Fruit fly (Drosophila melanogaster) whole organism, embryonic: ENCODE measurements around the gene CG15461.

ENCODE experiments used
- Atf-2 ChIP-seq: fragments of 200-800 bp; sonication (Bioruptor generic); optimal IDR thresholded peaks from 2 replicates; lab custom pipeline; 2016; ENCODE audit warnings: missing biosample characterization, missing genetic modification characterization
- Awh ChIP-seq: fragments of 200-800 bp; sonication (Bioruptor generic); IDR thresholded peaks from 2 replicates; pipeline ENCODE4, ENCODE4 v1.3.6; 2022; ENCODE audit warnings: missing biosample characterization, missing genetic modification characterization
- CG14667 ChIP-seq: fragments of 200-800 bp; sonication (Bioruptor generic); IDR thresholded peaks from 2 replicates; pipeline ENCODE4 v1.3.6; 2022; ENCODE audit warnings: missing biosample characterization, missing genetic modification characterization
- CG14710 ChIP-seq: fragments of 200-800 bp; sonication (Bioruptor generic); optimal IDR thresholded peaks from 3 replicates; lab custom pipeline; 2019; ENCODE audit warnings: missing biosample characterization, mild to moderate bottlenecking, missing genetic modification characterization, moderate library complexity
- CG17802 ChIP-seq: fragments of 200-800 bp; sonication (Bioruptor generic); optimal IDR thresholded peaks from 2 replicates; lab custom pipeline; 2018; ENCODE audit warnings: missing biosample characterization, mild to moderate bottlenecking, missing genetic modification characterization, moderate library complexity
- CG2678 ChIP-seq: fragments of 200-800 bp; sonication (Bioruptor generic); optimal IDR thresholded peaks from 3 replicates; lab custom pipeline; 2019; ENCODE audit warnings: missing biosample characterization, mild to moderate bottlenecking, missing genetic modification characterization, moderate library complexity
- CG30403 ChIP-seq: fragments of 200-800 bp; sonication (Bioruptor generic); optimal IDR thresholded peaks from 3 replicates; lab custom pipeline; 2016; ENCODE audit warnings: missing biosample characterization, missing genetic modification characterization
- CG32772 ChIP-seq: fragments of 200-800 bp; sonication (Bioruptor generic); IDR thresholded peaks from 2 replicates; pipeline ENCODE4 v1.3.6; 2022; ENCODE audit warnings: missing biosample characterization, missing genetic modification characterization
- CG33213 ChIP-seq: fragments of 200-800 bp; sonication (Bioruptor generic); optimal IDR thresholded peaks from 3 replicates; lab custom pipeline; 2016; ENCODE audit warnings: missing biosample characterization, missing genetic modification characterization
- CG3726 ChIP-seq: fragments of 200-800 bp; sonication (Bioruptor generic); IDR thresholded peaks from 3 replicates; pipeline ENCODE4, ENCODE4 v1.3.6; 2022; ENCODE audit warnings: missing biosample characterization, missing genetic modification characterization
- CG3838 ChIP-seq: fragments of 200-800 bp; sonication (Bioruptor generic); optimal IDR thresholded peaks from 3 replicates; lab custom pipeline; 2016; ENCODE audit warnings: missing biosample characterization, missing genetic modification characterization
- CG5245 ChIP-seq: fragments of 200-800 bp; sonication (Bioruptor generic); optimal IDR thresholded peaks from 3 replicates; lab custom pipeline; 2016; ENCODE audit warnings: missing biosample characterization, missing genetic modification characterization
- CG6791 ChIP-seq: fragments of 200-800 bp; sonication (Bioruptor generic); IDR thresholded peaks from 3 replicates; pipeline ENCODE4 v1.3.6; 2022; ENCODE audit warnings: missing biosample characterization, missing genetic modification characterization; ENCODE audit not compliant: partially characterized antibody
- CG7271 ChIP-seq: fragments of 200-800 bp; sonication (Bioruptor generic); optimal IDR thresholded peaks from 2 replicates; lab custom pipeline; 2018; ENCODE audit warnings: missing biosample characterization, mild to moderate bottlenecking, missing genetic modification characterization, moderate library complexity
- CG9215 ChIP-seq: fragments of 200-800 bp; sonication (Bioruptor generic); IDR thresholded peaks from 2 replicates; pipeline ENCODE4 v1.3.6; 2022; ENCODE audit warnings: missing biosample characterization, missing genetic modification characterization
- CG9727 ChIP-seq: fragments of 200-800 bp; sonication (Bioruptor generic); optimal IDR thresholded peaks from 3 replicates; lab custom pipeline; 2017; ENCODE audit warnings: missing biosample characterization, mild to moderate bottlenecking, missing genetic modification characterization
- CHES-1-like ChIP-seq: fragments of 200-800 bp; sonication (Bioruptor generic); optimal IDR thresholded peaks from 2 replicates; lab custom pipeline; 2016; ENCODE audit warnings: missing biosample characterization, missing genetic modification characterization
- CrebB ChIP-seq: fragments of 200-800 bp; sonication (Bioruptor generic); optimal IDR thresholded peaks from 3 replicates; lab custom pipeline; 2018; ENCODE audit warnings: missing biosample characterization, mild to moderate bottlenecking, missing genetic modification characterization
- Doc3 ChIP-seq: fragments of 200-800 bp; sonication (Bioruptor generic); IDR thresholded peaks from 3 replicates; pipeline ENCODE4 v1.3.6; 2022; ENCODE audit warnings: missing biosample characterization, missing genetic modification characterization; ENCODE audit not compliant: partially characterized antibody
- ERR ChIP-seq: fragments of 200-800 bp; sonication (Bioruptor generic); optimal IDR thresholded peaks from 2 replicates; lab custom pipeline; 2016; ENCODE audit warnings: missing biosample characterization, missing genetic modification characterization
- HLHmδ ChIP-seq: fragments of 200-800 bp; sonication (Bioruptor generic); optimal IDR thresholded peaks from 2 replicates; lab custom pipeline; 2018; ENCODE audit warnings: missing biosample characterization, mild to moderate bottlenecking, missing genetic modification characterization, moderate library complexity
- Mes4 ChIP-seq: fragments of 200-800 bp; sonication (Bioruptor generic); optimal IDR thresholded peaks from 2 replicates; lab custom pipeline; 2016; ENCODE audit warnings: missing biosample characterization, missing genetic modification characterization
- Pdp1 ChIP-seq, 2 experiments: fragments of 200-800 bp; sonication (Bioruptor generic); optimal IDR thresholded peaks; 3 replicates each; lab custom pipeline; 2016; ENCODE audit warnings: missing biosample characterization in 2 of 2, missing genetic modification characterization in 2 of 2, mild to moderate bottlenecking in 1 of 2, moderate library complexity in 1 of 2
- Scr ChIP-seq: fragments of 200-800 bp; sonication (Bioruptor generic); IDR thresholded peaks from 2 replicates; pipeline ENCODE4 v1.3.6; 2022; ENCODE audit warnings: missing biosample characterization, missing genetic modification characterization; ENCODE audit not compliant: partially characterized antibody
- Xrp1 ChIP-seq: fragments of 200-800 bp; sonication (Bioruptor generic); IDR thresholded peaks from 2 replicates; pipeline ENCODE4 v1.3.6; 2022; ENCODE audit warnings: missing biosample characterization, missing genetic modification characterization
- al ChIP-seq: fragments of 200-800 bp; sonication (Bioruptor generic); IDR thresholded peaks from 2 replicates; pipeline ENCODE4 v1.3.6; 2022; ENCODE audit warnings: missing biosample characterization, missing genetic modification characterization
- ara ChIP-seq: fragments of 200-800 bp; sonication (Bioruptor generic); IDR thresholded peaks from 2 replicates; pipeline ENCODE4 v1.3.6; 2022; ENCODE audit warnings: missing biosample characterization, missing genetic modification characterization
- ash1 ChIP-seq: fragments of 200-800 bp; sonication (Bioruptor generic); optimal IDR thresholded peaks from 2 replicates; lab custom pipeline; 2018; ENCODE audit warnings: missing biosample characterization, mild to moderate bottlenecking, missing genetic modification characterization
- bbx ChIP-seq: fragments of 200-800 bp; sonication (Bioruptor generic); IDR thresholded peaks from 2 replicates; pipeline ENCODE4 v1.3.6; 2022; ENCODE audit warnings: missing biosample characterization, missing genetic modification characterization; ENCODE audit not compliant: partially characterized antibody
- caup ChIP-seq: fragments of 200-800 bp; sonication (Bioruptor generic); optimal IDR thresholded peaks from 3 replicates; lab custom pipeline; 2017; ENCODE audit warnings: missing biosample characterization, mild to moderate bottlenecking, missing genetic modification characterization, moderate library complexity; ENCODE audit not compliant: severe bottlenecking
- corto ChIP-seq: fragments of 200-800 bp; sonication (Bioruptor generic); optimal IDR thresholded peaks from 2 replicates; lab custom pipeline; 2016; ENCODE audit warnings: missing biosample characterization, mild to moderate bottlenecking, missing genetic modification characterization, moderate library complexity
- dmrt99B ChIP-seq: fragments of 200-800 bp; sonication (Bioruptor generic); optimal IDR thresholded peaks from 2 replicates; lab custom pipeline; 2018; ENCODE audit warnings: missing biosample characterization, mild to moderate bottlenecking, missing genetic modification characterization, moderate library complexity
- eve ChIP-seq, 2 experiments: fragments of >200 bp; optimal IDR thresholded peaks; 2 replicates each; lab custom pipeline; 2017; ENCODE audit warnings: missing biosample characterization in 2 of 2, missing genetic modification characterization in 2 of 2
- fd96Cb ChIP-seq: fragments of 200-800 bp; sonication (Bioruptor generic); optimal IDR thresholded peaks from 2 replicates; lab custom pipeline; 2018; ENCODE audit warnings: missing biosample characterization, mild to moderate bottlenecking, missing genetic modification characterization, moderate library complexity
- ham ChIP-seq: fragments of 200-800 bp; sonication (Bioruptor generic); IDR thresholded peaks from 2 replicates; pipeline ENCODE4 v1.3.6; 2022; ENCODE audit warnings: missing biosample characterization, missing genetic modification characterization
- hbn ChIP-seq: fragments of 200-800 bp; sonication (Bioruptor generic); IDR thresholded peaks from 2 replicates; pipeline ENCODE4 v1.3.6; 2022; ENCODE audit warnings: missing biosample characterization, missing genetic modification characterization; ENCODE audit not compliant: partially characterized antibody
- insv ChIP-seq, 2 experiments: fragments of 200-800 bp; sonication (Bioruptor generic); optimal IDR thresholded peaks; 3 replicates each; lab custom pipeline; 2016 to 2018; ENCODE audit warnings: missing biosample characterization in 2 of 2, missing genetic modification characterization in 2 of 2
- kah ChIP-seq: fragments of 200-800 bp; sonication (Bioruptor generic); optimal IDR thresholded peaks from 2 replicates; lab custom pipeline; 2018; ENCODE audit warnings: missing biosample characterization, mild to moderate bottlenecking, missing genetic modification characterization
- lbe ChIP-seq: fragments of 200-800 bp; sonication (Bioruptor generic); optimal IDR thresholded peaks from 2 replicates; lab custom pipeline; 2016; ENCODE audit warnings: missing biosample characterization, mild to moderate bottlenecking, missing genetic modification characterization
- nmo ChIP-seq: fragments of 200-800 bp; sonication (Bioruptor generic); optimal IDR thresholded peaks from 2 replicates; lab custom pipeline; 2018; ENCODE audit warnings: missing biosample characterization, mild to moderate bottlenecking, missing genetic modification characterization, moderate library complexity
- phol ChIP-seq: fragments of 200-800 bp; sonication (Bioruptor generic); optimal IDR thresholded peaks from 3 replicates; lab custom pipeline; 2018; ENCODE audit warnings: missing biosample characterization, mild to moderate bottlenecking, missing genetic modification characterization, moderate library complexity
- pros ChIP-seq: fragments of 200-800 bp; sonication (Bioruptor generic); optimal IDR thresholded peaks from 3 replicates; lab custom pipeline; 2019; ENCODE audit warnings: missing biosample characterization, mild to moderate bottlenecking, missing genetic modification characterization, moderate library complexity
- repo ChIP-seq: fragments of 200-800 bp; sonication (Bioruptor generic); optimal IDR thresholded peaks from 2 replicates; lab custom pipeline; 2016; ENCODE audit warnings: missing biosample characterization, missing genetic modification characterization
- sens ChIP-seq: fragments of 200-800 bp; sonication (Bioruptor generic); peaks from one replicate; lab custom pipeline; 2016; ENCODE audit warnings: missing biosample characterization, missing genetic modification characterization
- sisA ChIP-seq: fragments of 200-800 bp; sonication (Bioruptor generic); IDR thresholded peaks from 2 replicates; pipeline ENCODE4 v1.3.6; 2022; ENCODE audit warnings: missing biosample characterization, missing genetic modification characterization
- ssp ChIP-seq: fragments of 200-800 bp; sonication (Bioruptor generic); IDR thresholded peaks from 2 replicates; pipeline ENCODE4 v1.3.6; 2022; ENCODE audit warnings: missing biosample characterization, missing genetic modification characterization
- ttk ChIP-seq: fragments of 200-800 bp; sonication (Bioruptor generic); IDR thresholded peaks from 2 replicates; pipeline ENCODE4 v2.1.2; 2022; ENCODE audit warnings: missing biosample characterization, missing genetic modification characterization
- zen ChIP-seq: fragments of 200-800 bp; sonication (Bioruptor generic); optimal IDR thresholded peaks from 3 replicates; lab custom pipeline; 2018; ENCODE audit warnings: missing biosample characterization, mild to moderate bottlenecking, missing genetic modification characterization, moderate library complexity

Gene CG15461

DNA sequence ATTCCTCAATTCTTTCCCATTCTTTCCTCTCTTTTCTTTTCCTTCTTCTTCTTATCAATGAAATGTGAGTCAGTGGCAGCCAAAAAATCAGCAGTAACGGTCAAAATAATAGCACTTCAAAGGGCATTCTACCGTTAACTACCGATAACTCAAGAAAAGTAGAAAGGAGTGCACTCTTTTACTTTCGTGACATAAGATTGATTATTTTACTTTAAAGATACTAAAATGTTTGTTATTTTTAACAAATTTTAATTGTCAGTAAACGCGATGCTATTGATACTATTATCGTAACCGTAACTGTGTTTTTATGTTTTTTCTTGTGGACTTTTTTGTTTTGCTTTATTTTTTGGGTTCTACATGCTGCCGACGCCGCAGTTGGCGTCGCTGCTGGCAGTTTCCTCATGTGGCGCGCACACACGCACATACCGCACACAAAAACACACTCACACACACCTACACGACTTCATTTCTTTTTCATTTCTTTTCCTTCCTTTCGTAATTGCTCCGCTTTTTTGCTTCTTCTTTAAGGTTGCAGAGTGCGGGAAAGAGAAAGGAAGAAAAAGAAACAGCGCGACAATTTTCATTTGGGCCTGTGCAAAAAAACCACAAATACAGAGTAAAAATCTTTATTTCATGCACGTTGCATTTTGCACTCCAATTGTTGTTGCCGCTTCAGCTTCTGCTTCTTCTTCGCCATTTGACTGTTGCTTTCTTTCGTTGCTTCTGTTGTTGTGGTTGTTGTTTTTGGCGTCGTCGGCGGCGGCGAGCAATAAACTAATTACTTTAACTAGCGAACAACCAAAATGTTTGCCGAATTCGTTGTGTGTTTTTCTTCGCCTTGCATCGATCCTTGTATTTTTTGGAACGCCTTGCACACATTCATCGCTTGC is 23.8 kb downstream of the CG15461 start (continued):
- peak; percentile 31 for TF ChIP-seq phol (tag; lab: Kevin White, UChicago)
- peak; percentile 48 for TF ChIP-seq fd96Cb (tag; lab: Kevin White, UChicago)
- TF ChIP-seq lbe: peak; percentile 37
- peak; percentile 1 for TF ChIP-seq dmrt99B (tag; lab: Kevin White, UChicago)
- no peak for TF ChIP-seq ERR (GFP tag; lab: Kevin White, UChicago)
- peak; percentile 56 for TF ChIP-seq Xrp1 (GFP tag; lab: Robert Waterston, UW)
- peak; percentile 55 for TF ChIP-seq pros (GFP tag; lab: Kevin White, UChicago)
- TF ChIP-seq CG9727 (GFP tag; lab: Kevin White, UChicago): peak; percentile 13
- TF ChIP-seq ash1 (GFP tag; lab: Kevin White, UChicago): no peak
- no peak for TF ChIP-seq CG17802 (tag; lab: Kevin White, UChicago)
- no peak for TF ChIP-seq sisA
- no peak for TF ChIP-seq ssp (GFP tag; lab: Robert Waterston, UW)
- peak in 1 of 2 experiments; percentile 5 for TF ChIP-seq Pdp1 (GFP tag; optimal IDR thresholded peaks at IDR 0.05; lab: Kevin White, UChicago)
- no peak for TF ChIP-seq CG6791 (GFP tag; lab: Robert Waterston, UW)
- TF ChIP-seq kah (GFP tag; lab: Kevin White, UChicago): no peak
- TF ChIP-seq corto (GFP tag; lab: Kevin White, UChicago): peak; percentile 22
- no peak for TF ChIP-seq hbn (GFP tag; lab: Robert Waterston, UW)
- TF ChIP-seq CG14667: no peak
- TF ChIP-seq repo: no peak
- no peak for TF ChIP-seq ttk
- TF ChIP-seq CG30403: peak; percentile 33
- TF ChIP-seq CG2678 (tag; lab: Kevin White, UChicago): peak; percentile 29
- TF ChIP-seq sens (GFP tag; lab: Kevin White, UChicago): peak; percentile 79
- peak; percentile 6 for TF ChIP-seq nmo (GFP tag; lab: Kevin White, UChicago)
- TF ChIP-seq CG3726 (GFP tag; lab: Robert Waterston, UW): no peak
- peak in 1 of 2 experiments; percentile 22 for TF ChIP-seq eve (GFP tag; optimal IDR thresholded peaks at IDR 0.05; lab: Kevin White, UChicago)
- TF ChIP-seq, all 482 proteins: peak for 65

DNA sequence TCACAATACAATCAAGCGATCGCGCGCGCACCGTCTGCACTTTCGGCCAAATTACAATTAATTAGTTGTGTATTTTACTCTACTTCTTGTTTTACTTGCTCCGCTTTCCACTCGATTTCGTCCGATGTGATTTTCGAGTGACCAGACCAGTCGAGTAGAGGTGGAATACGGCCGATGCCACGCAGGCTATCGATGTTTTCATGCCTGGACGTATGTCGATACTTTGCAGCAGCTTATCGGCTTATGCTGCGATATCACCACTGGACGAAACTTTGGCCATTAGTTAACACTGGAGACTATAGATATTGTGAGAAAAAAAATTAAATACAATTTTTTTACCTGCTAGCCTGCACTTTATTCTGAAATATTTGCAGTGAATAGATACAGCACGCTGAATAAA is 24.6 kb downstream of the CG15461 start, which contains the start of gene RhoGAP19D:
Gene RhoGAP19D (minus strand): TSS at position 155 of the 400 bp plus-strand sequence.
- TF ChIP-seq Doc3 (GFP tag; lab: Robert Waterston, UW): peak; percentile 79
- peak; percentile 32 for TF ChIP-seq CrebB
- TF ChIP-seq insv (GFP tag; optimal IDR thresholded peaks at IDR 0.05; lab: Kevin White, UChicago): peak in 1 of 2 experiments; percentile 38
- TF ChIP-seq Atf-2 (GFP tag; lab: Kevin White, UChicago): no peak
- peak; percentile 50 for TF ChIP-seq al (GFP tag; lab: Robert Waterston, UW)
- peak; percentile 49 for TF ChIP-seq HLHmδ (GFP tag; lab: Kevin White, UChicago)
- peak; percentile 65 for TF ChIP-seq caup (GFP tag; lab: Kevin White, UChicago)
- TF ChIP-seq Mes4 (GFP tag; lab: Kevin White, UChicago): no peak
- TF ChIP-seq CG3838 (GFP tag; lab: Kevin White, UChicago): no peak
- peak; percentile 67 for TF ChIP-seq CHES-1-like (GFP tag; lab: Kevin White, UChicago)
- peak; percentile 8 for TF ChIP-seq CG7271 (tag; lab: Kevin White, UChicago)
- peak; percentile 80 for TF ChIP-seq CG33213
- TF ChIP-seq CG9215 (GFP tag; lab: Robert Waterston, UW): peak; percentile 50; the same call in 1 of the 2 replicates
- no peak for TF ChIP-seq ham
- peak; percentile 68 for TF ChIP-seq CG32772 (GFP tag; lab: Robert Waterston, UW)
- peak; percentile 51 for TF ChIP-seq zen (tag; lab: Kevin White, UChicago)
- TF ChIP-seq CG14710 (tag; lab: Kevin White, UChicago): peak; percentile 48
- no peak for TF ChIP-seq Awh (GFP tag; lab: Robert Waterston, UW)
- TF ChIP-seq ara (GFP tag; lab: Robert Waterston, UW): no peak
- peak; percentile 58 to 62 for TF ChIP-seq Pdp1 (GFP tag; optimal IDR thresholded peaks at IDR 0.05; lab: Kevin White, UChicago)
- TF ChIP-seq CG5245: peak; percentile 28
- TF ChIP-seq bbx: peak; percentile 98
- peak; percentile 92 for TF ChIP-seq Scr (GFP tag; lab: Robert Waterston, UW)
